Fruit fly (Drosophila melanogaster): ENCODE measurements around the gene Actn.

dm6 chrX:2041312-2041918 is 696 bp downstream of the Actn start, which contains the start of gene CG4313:
- TF ChIP-seq CG16779 (tag; optimal IDR thresholded peaks at IDR 0.05) (no peak), Smox (GFP tag; optimal IDR thresholded peaks at IDR 0.05) (peak; percentile 74), CG11902 (GFP tag; optimal IDR thresholded peaks at IDR 0.05) (peak; percentile 41), pdm3 (GFP tag; optimal IDR thresholded peaks at IDR 0.05) (peak; percentile 76), vri (GFP tag; optimal IDR thresholded peaks at IDR 0.05) (peak; percentile 68), CG8119 (GFP tag; IDR thresholded peaks at IDR 0.05) (0 out of 3 replicates have a peak, but pooled peaks have one; percentile 32), eg (GFP tag; IDR thresholded peaks at IDR 0.05) (no peak; the same call in 1 of the 3 replicates), CG7368 (GFP tag; optimal IDR thresholded peaks at IDR 0.05) (peak; percentile 38), CG32006 (GFP tag; optimal IDR thresholded peaks at IDR 0.05) (peak; percentile 65), CG10669 (GFP tag; optimal IDR thresholded peaks at IDR 0.05) (peak; percentile 46), Sox14 (GFP tag; optimal IDR thresholded peaks at IDR 0.05) (peak; percentile 82), OdsH (GFP tag; optimal IDR thresholded peaks at IDR 0.05) (peak; percentile 71), CG8632 (GFP tag; optimal IDR thresholded peaks at IDR 0.05) (peak; percentile 42), Lpt (GFP tag; optimal IDR thresholded peaks at IDR 0.05) (no peak)
